Worm (Caenorhabditis elegans) whole organism, L4 larva: ENCODE data around the gene srh-208.
A peak's percentile ranks its signal among the peaks of the same experiment; 100 is the strongest.

ENCODE experiments used
- D1046.2 ChIP-seq: fragments of 200-800 bp; sonication (Bioruptor generic); IDR thresholded peaks from 2 replicates; pipeline ENCODE4 v1.3.6; 2022; ENCODE audit warnings: missing genetic modification characterization, missing compliant biosample characterization
- F37D6.2 ChIP-seq: sonication (generic microtip); optimal IDR thresholded peaks from 2 replicates; lab custom pipeline; 2016; ENCODE audit warnings: mild to moderate bottlenecking, missing genetic modification characterization, missing compliant biosample characterization
- F49E8.2 ChIP-seq: sonication (generic microtip); optimal IDR thresholded peaks from 2 replicates; lab custom pipeline; 2016; ENCODE audit warnings: missing compliant biosample characterization, mild to moderate bottlenecking, missing genetic modification characterization, borderline replicate concordance
- ZK337.2 ChIP-seq: fragments of 200-800 bp; sonication (Bioruptor generic); IDR thresholded peaks from 2 replicates; pipeline ENCODE4 v1.3.6; 2022; ENCODE audit warnings: missing genetic modification reagents, missing genetic modification characterization, missing compliant biosample characterization
- ZK546.5 ChIP-seq, 2 experiments: sonication (generic microtip); optimal IDR thresholded peaks; 2 replicates each; lab custom pipeline; 2017; ENCODE audit warnings: missing biosample characterization in 2 of 2, missing genetic modification characterization in 2 of 2
- aha-1 ChIP-seq: fragments of 150-350 bp; peaks from one replicate; lab custom pipeline; 2014; ENCODE audit warnings: missing biosample characterization, missing genetic modification characterization
- ceh-28 ChIP-seq: fragments of 150-350 bp; optimal IDR thresholded peaks from 2 replicates; lab custom pipeline; 2014; ENCODE audit warnings: missing biosample characterization, missing genetic modification reagents, missing genetic modification characterization
- ceh-32 ChIP-seq: sonication (generic microtip); optimal IDR thresholded peaks from 2 replicates; lab custom pipeline; 2016; ENCODE audit warnings: mild to moderate bottlenecking, missing genetic modification characterization, missing compliant biosample characterization; ENCODE audit not compliant: poor library complexity
- ceh-44 ChIP-seq: fragments of 200-800 bp; sonication (Bioruptor generic); IDR thresholded peaks from 2 replicates; pipeline ENCODE4 v1.3.6; 2022; ENCODE audit warnings: missing genetic modification reagents, missing genetic modification characterization, missing compliant biosample characterization
- ces-1 ChIP-seq: fragments of 150-350 bp; sonication (generic microtip); optimal IDR thresholded peaks from 4 replicates; lab custom pipeline; 2014; ENCODE audit warnings: missing biosample characterization, missing genetic modification reagents, missing genetic modification characterization
- daf-12 ChIP-seq: fragments of 150-350 bp; optimal IDR thresholded peaks from 2 replicates; lab custom pipeline; 2014; ENCODE audit warnings: missing biosample characterization, missing genetic modification reagents, missing genetic modification characterization
- daf-19 ChIP-seq: fragments of 200-800 bp; sonication (Bioruptor generic); conservative IDR thresholded peaks from 2 replicates; pipeline ENCODE4 v1.3.6; 2022; ENCODE audit warnings: missing genetic modification characterization, missing compliant biosample characterization
- daf-8 ChIP-seq: fragments of 200-800 bp; sonication (Bioruptor generic); IDR thresholded peaks from 2 replicates; pipeline ENCODE4 v1.3.6; 2022; ENCODE audit warnings: missing genetic modification characterization, missing compliant biosample characterization
- dmd-9 ChIP-seq: fragments of 200-800 bp; sonication (Bioruptor generic); IDR thresholded peaks from 2 replicates; pipeline ENCODE4 v1.3.6; 2022; ENCODE audit warnings: missing genetic modification reagents, missing genetic modification characterization, missing compliant biosample characterization
- egl-27 ChIP-seq: sonication (generic microtip); optimal IDR thresholded peaks from 3 replicates; lab custom pipeline; 2017; ENCODE audit warnings: missing biosample characterization, missing genetic modification reagents, missing genetic modification characterization
- fkh-10 ChIP-seq: fragments of 150-350 bp; optimal IDR thresholded peaks from 2 replicates; lab custom pipeline; 2014; ENCODE audit warnings: missing biosample characterization, missing genetic modification reagents, missing genetic modification characterization
- gei-8 ChIP-seq: fragments of 200-800 bp; sonication (Bioruptor generic); optimal IDR thresholded peaks from 2 replicates; lab custom pipeline; 2018; ENCODE audit warnings: mild to moderate bottlenecking, missing genetic modification characterization, missing compliant biosample characterization
- hlh-11 ChIP-seq: fragments of 200-800 bp; sonication (Bioruptor generic); optimal IDR thresholded peaks from 2 replicates; lab custom pipeline; 2018; ENCODE audit warnings: mild to moderate bottlenecking, missing genetic modification characterization, missing compliant biosample characterization
- hlh-30 ChIP-seq: sonication (generic microtip); optimal IDR thresholded peaks from 2 replicates; lab custom pipeline; 2017; ENCODE audit warnings: antibody characterized with exemption, mild to moderate bottlenecking, missing genetic modification characterization, missing compliant biosample characterization; ENCODE audit not compliant: insufficient read depth
- jun-1 ChIP-seq: fragments of 150-350 bp; optimal IDR thresholded peaks from 2 replicates; lab custom pipeline; 2014; ENCODE audit warnings: missing biosample characterization, missing genetic modification reagents, missing genetic modification characterization
- lim-7 ChIP-seq: fragments of 200-800 bp; sonication (Bioruptor generic); IDR thresholded peaks from 2 replicates; pipeline ENCODE4 v1.3.6; 2022; ENCODE audit warnings: missing genetic modification characterization, missing compliant biosample characterization
- lin-15B ChIP-seq: fragments of 150-350 bp; sonication (generic microtip); optimal IDR thresholded peaks from 3 replicates; lab custom pipeline; 2014; ENCODE audit warnings: missing biosample characterization, missing genetic modification characterization
- lir-3 ChIP-seq: sonication (generic microtip); optimal IDR thresholded peaks from 2 replicates; lab custom pipeline; 2016; ENCODE audit warnings: mild to moderate bottlenecking, missing genetic modification characterization, missing compliant biosample characterization
- lsy-2 ChIP-seq, 2 experiments: fragments of 150-350 bp in 1 of 2; sonication (generic microtip) in 1 of 2; optimal IDR thresholded peaks; 2 replicates each; lab custom pipeline; 2014 to 2017; ENCODE audit warnings: missing biosample characterization in 2 of 2, missing genetic modification characterization in 2 of 2
- mdt-29 ChIP-seq: fragments of 200-800 bp; sonication (Bioruptor generic); IDR thresholded peaks from 2 replicates; pipeline ENCODE4 v1.3.6; 2022; ENCODE audit warnings: missing genetic modification reagents, missing genetic modification characterization, missing compliant biosample characterization
- mxl-2 ChIP-seq: fragments of 200-800 bp; sonication (Bioruptor generic); conservative IDR thresholded peaks from 2 replicates; pipeline ENCODE4 v1.3.6; 2022; ENCODE audit warnings: missing genetic modification reagents, missing genetic modification characterization, missing compliant biosample characterization
- nhr-102 ChIP-seq: sonication (generic microtip); optimal IDR thresholded peaks from 2 replicates; lab custom pipeline; 2016; ENCODE audit warnings: mild to moderate bottlenecking, missing genetic modification characterization, moderate library complexity, missing compliant biosample characterization
- nhr-237 ChIP-seq: sonication (generic microtip); optimal IDR thresholded peaks from 2 replicates; lab custom pipeline; 2017; ENCODE audit warnings: missing biosample characterization, missing genetic modification characterization
- nhr-77 ChIP-seq: fragments of 150-350 bp; optimal IDR thresholded peaks from 2 replicates; lab custom pipeline; 2014; ENCODE audit warnings: missing biosample characterization, missing genetic modification characterization
- pha-4 ChIP-seq, 2 experiments: fragments of 150-350 bp in 1 of 2; fragments of 200-800 bp in 1 of 2; sonication (Bioruptor generic) in 1 of 2; IDR thresholded peaks in 1 of 2; optimal IDR thresholded peaks in 1 of 2; 2 replicates each; pipeline versions ENCODE4 v1.3.6 to Lab custom; 2014 to 2022; ENCODE audit warnings: missing genetic modification characterization in 2 of 2, missing genetic modification reagents in 2 of 2, missing biosample characterization in 1 of 2, missing compliant biosample characterization in 1 of 2
- saeg-2 ChIP-seq: fragments of 200-800 bp; sonication (Bioruptor generic); IDR thresholded peaks from 2 replicates; pipeline ENCODE4 v1.3.6; 2022; ENCODE audit warnings: missing genetic modification reagents, missing genetic modification characterization, missing compliant biosample characterization
- snpc-1.2 ChIP-seq: fragments of 200-800 bp; sonication (Bioruptor generic); IDR thresholded peaks from 2 replicates; pipeline ENCODE4 v1.3.6; 2022; ENCODE audit warnings: missing genetic modification reagents, missing genetic modification characterization, missing compliant biosample characterization
- snpc-4 ChIP-seq: fragments of 150-350 bp; optimal IDR thresholded peaks from 2 replicates; lab custom pipeline; 2014; ENCODE audit warnings: missing biosample characterization, missing genetic modification characterization
- spr-1 ChIP-seq: sonication (generic microtip); optimal IDR thresholded peaks from 2 replicates; lab custom pipeline; 2016; ENCODE audit warnings: mild to moderate bottlenecking, missing genetic modification characterization, missing compliant biosample characterization
- tag-97 ChIP-seq: fragments of 200-800 bp; sonication (Bioruptor generic); IDR thresholded peaks from 2 replicates; pipeline ENCODE4 v1.3.6; 2022; ENCODE audit warnings: missing genetic modification characterization, missing compliant biosample characterization
- unc-62 ChIP-seq, 3 experiments: fragments of 150-350 bp in 1 of 3; sonication (generic microtip); optimal IDR thresholded peaks in 2 of 3; peaks in 1 of 3; 1 replicate in 1 of 3; 2 replicates in 2 of 3; lab custom pipeline; 2014 to 2017; ENCODE audit warnings: missing biosample characterization in 3 of 3, missing genetic modification characterization in 3 of 3, missing genetic modification reagents in 3 of 3, missing genotype in 1 of 3
- vab-7 ChIP-seq: fragments of 200-800 bp; sonication (Bioruptor generic); IDR thresholded peaks from 2 replicates; pipeline ENCODE4 v1.3.6; 2022; ENCODE audit warnings: missing genetic modification reagents, missing genetic modification characterization, missing compliant biosample characterization
- zfp-2 ChIP-seq: sonication (generic microtip); optimal IDR thresholded peaks from 2 replicates; lab custom pipeline; 2016; ENCODE audit warnings: mild to moderate bottlenecking, missing genetic modification characterization, missing compliant biosample characterization
- zip-11 ChIP-seq: fragments of 200-800 bp; sonication (Bioruptor generic); IDR thresholded peaks from 2 replicates; pipeline ENCODE4 v1.3.6; 2022; ENCODE audit warnings: missing genetic modification characterization, missing compliant biosample characterization

srh-208 gene

ce11 chrV:19288073-19288805 is 28.9 kb upstream of the srh-208 start, which contains the start of the genes F55C9.3 and fbxb-57:
F55C9.3 (minus strand) TSS chrV:19288173.
fbxb-57 (plus strand) TSS chrV:19288755.
- TF ChIP-seq nhr-237 (no peak), unc-62 (GFP tag; optimal IDR thresholded peaks at IDR 0.05 in 1 of 2; lab: Kevin White, UChicago) (peak in 1 of 2 experiments; percentile 71), unc-62 (tag; optimal IDR thresholded peaks at IDR 0.05; lab: Kevin White, UChicago) (no peak)
- TF ChIP-seq, all 104 proteins: peak for 1

- TF ChIP-seq snpc-4 (tag; lab: Kevin White, UChicago), result no peak
- no peak for TF ChIP-seq vab-7 (GFP tag; lab: Robert Waterston, UW)
- no peak for TF ChIP-seq ces-1 (GFP tag; lab: Kevin White, UChicago)
- TF ChIP-seq jun-1 (tag; lab: Kevin White, UChicago), result no peak
- no peak for TF ChIP-seq saeg-2 (GFP tag; lab: Robert Waterston, UW)
- no peak for TF ChIP-seq daf-8 (GFP tag; lab: Robert Waterston, UW)
- no peak for TF ChIP-seq F49E8.2 (tag; lab: Kevin White, UChicago)
- no peak for TF ChIP-seq egl-27 (tag; lab: Kevin White, UChicago)
- no peak for TF ChIP-seq zip-11 (GFP tag; lab: Robert Waterston, UW)
- TF ChIP-seq spr-1, result no peak
- no peak for TF ChIP-seq nhr-77 (tag; lab: Kevin White, UChicago)
These were observed 24.1 kb upstream of the srh-208 start, which contains the start of gene F55C9.5 for ce11 chrV:19293025-19293424. F55C9.5 (minus strand) TSS chrV:19293125.

DNA sequence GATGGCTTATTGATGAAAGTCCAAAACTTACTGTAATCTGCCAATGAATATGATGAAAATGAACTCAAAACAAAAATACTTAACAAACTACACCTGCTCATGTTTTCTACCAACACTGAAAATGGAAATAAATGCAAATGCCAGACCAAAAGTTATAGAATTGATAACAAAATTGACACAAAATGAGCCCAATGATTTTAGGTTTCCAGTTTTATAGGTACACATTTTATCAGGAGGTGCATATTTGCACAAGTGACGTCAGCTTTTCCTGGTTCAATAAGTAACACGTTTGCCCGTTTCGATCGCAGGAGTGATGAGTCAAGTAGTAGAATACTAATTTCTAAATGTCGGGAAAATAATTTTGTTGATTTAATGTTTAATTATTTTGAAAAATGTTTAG is 20.4 kb upstream of the srh-208 start, which contains the start of gene F55C9.6:
Gene F55C9.6 (minus strand): TSS at position 101 of the 400 bp plus-strand sequence.
- no peak for TF ChIP-seq D1046.2 (GFP tag; lab: Robert Waterston, UW)
- TF ChIP-seq mdt-29 (GFP tag; lab: Robert Waterston, UW), result no peak
- TF ChIP-seq gei-8, result no peak
- no peak for TF ChIP-seq fkh-10 (GFP tag; lab: Kevin White, UChicago)
- no peak for TF ChIP-seq ceh-32 (tag; lab: Kevin White, UChicago)
- no peak for TF ChIP-seq F37D6.2 (tag; lab: Kevin White, UChicago)
- TF ChIP-seq saeg-2 (GFP tag; lab: Robert Waterston, UW), result no peak
- TF ChIP-seq hlh-30 (tag; lab: Kevin White, UChicago), result no peak
- no peak for TF ChIP-seq tag-97 (GFP tag; lab: Robert Waterston, UW)
- no peak for TF ChIP-seq dmd-9 (GFP tag; lab: Robert Waterston, UW)
- TF ChIP-seq nhr-102, result no peak
- no peak for TF ChIP-seq lsy-2 (tag; optimal IDR thresholded peaks at IDR 0.05; lab: Kevin White, UChicago)
- TF ChIP-seq, all 104 proteins: peak for 0

DNA sequence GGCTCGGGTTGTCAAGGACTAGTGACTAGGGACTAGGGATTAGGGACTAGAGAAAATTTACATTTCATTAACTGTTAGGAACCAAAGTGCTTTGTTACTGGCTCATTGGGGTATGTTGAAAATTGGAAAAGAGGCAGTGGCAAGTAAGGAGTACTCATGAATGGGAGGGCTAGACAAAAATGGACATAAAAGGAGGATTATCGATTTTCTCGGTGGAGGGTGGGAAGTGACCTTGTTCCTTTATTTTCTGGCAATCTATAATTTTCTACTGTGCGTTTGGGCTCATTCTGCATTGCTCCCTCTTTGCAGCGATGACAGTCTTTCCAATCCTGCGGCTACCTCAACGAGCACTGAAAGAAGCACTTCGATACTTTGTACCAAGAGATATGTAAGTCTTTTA is 19.6 kb upstream of the srh-208 start, which contains the start of gene fbxb-60:
Gene fbxb-60 (plus strand): TSS at position 301 of the 400 bp plus-strand sequence.
- TF ChIP-seq ZK546.5 (tag; optimal IDR thresholded peaks at IDR 0.05; lab: Kevin White, UChicago) (no peak), snpc-1.2 (GFP tag; lab: Robert Waterston, UW) (no peak), aha-1 (peak; percentile 76), dmd-9 (GFP tag; lab: Robert Waterston, UW) (no peak), ceh-28 (peak; percentile 9), lin-15B (tag; lab: Kevin White, UChicago) (no peak), F49E8.2 (tag; lab: Kevin White, UChicago) (no peak)

DNA sequence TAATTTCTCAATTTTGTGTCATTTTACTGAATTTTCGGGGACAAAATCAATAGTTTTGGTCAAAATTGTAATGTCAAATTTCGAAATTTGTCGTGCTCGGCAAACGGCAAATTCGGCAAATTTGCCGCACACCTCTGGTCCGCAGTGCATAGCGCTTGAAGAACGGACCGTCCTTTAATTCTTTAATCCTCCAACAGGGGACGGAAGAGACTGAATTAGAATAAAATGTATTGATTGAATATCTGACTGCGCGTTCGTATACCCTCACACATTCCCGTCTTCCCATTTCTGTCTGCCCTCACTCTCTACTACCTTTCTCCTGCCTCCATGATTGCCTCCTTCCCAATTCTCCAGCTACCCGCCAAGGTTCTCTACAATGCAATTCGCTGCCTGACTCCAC is 17.9 kb upstream of the srh-208 start, which contains the start of gene F55C9.14:
Gene F55C9.14 (plus strand): TSS at position 301 of the 400 bp plus-strand sequence.
- TF ChIP-seq lim-7 (no peak), zfp-2 (tag; lab: Kevin White, UChicago) (no peak), D1046.2 (GFP tag; lab: Robert Waterston, UW) (no peak), ceh-44 (no peak), saeg-2 (GFP tag; lab: Robert Waterston, UW) (no peak), daf-19 (GFP tag; lab: Robert Waterston, UW) (no peak), ZK337.2 (GFP tag; lab: Robert Waterston, UW) (no peak), daf-12 (tag; lab: Kevin White, UChicago) (no peak), pha-4 (GFP tag; IDR thresholded peaks at IDR 0.05; lab: Robert Waterston, UW) (no peak), pha-4 (tag; optimal IDR thresholded peaks at IDR 0.05; lab: Kevin White, UChicago) (no peak), lir-3 (tag; lab: Kevin White, UChicago) (no peak), hlh-11 (tag; lab: Kevin White, UChicago) (no peak), mxl-2 (GFP tag; lab: Robert Waterston, UW) (no peak)
